Worm (Caenorhabditis elegans) whole organism, early embryonic: ENCODE measurements around the gene F42E8.1.

ENCODE experiments used
- F13C5.2 ChIP-seq: sonication (generic microtip); optimal IDR thresholded peaks from 2 replicates; lab custom pipeline; 2017; ENCODE audit warnings: mild to moderate bottlenecking, missing genetic modification characterization, inconsistent platforms, missing compliant biosample characterization
- ama-1 ChIP-seq: fragments of 150-350 bp; optimal IDR thresholded peaks from 2 replicates; lab custom pipeline; 2014
- ceh-13 ChIP-seq: fragments of 200-800 bp; sonication (Bioruptor generic); optimal IDR thresholded peaks from 2 replicates; lab custom pipeline; 2018; ENCODE audit warnings: mild to moderate bottlenecking, missing genetic modification characterization, missing compliant biosample characterization
- ceh-36 ChIP-seq: sonication (generic microtip); optimal IDR thresholded peaks from 2 replicates; lab custom pipeline; 2016; ENCODE audit warnings: missing genetic modification characterization, inconsistent platforms, missing compliant biosample characterization
- pes-1 ChIP-seq: fragments of 200-800 bp; sonication (Bioruptor generic); IDR thresholded peaks from 2 replicates; pipeline ENCODE4 v1.3.6; 2022; ENCODE audit warnings: missing genetic modification reagents, missing genetic modification characterization, missing compliant biosample characterization

- TF ChIP-seq ceh-36 (tag; lab: Kevin White, UChicago) (no peak), ama-1 (lab: Kevin White, UChicago) (no peak), pes-1 (GFP tag; lab: Robert Waterston, UW) (no peak), ceh-13 (GFP tag; lab: Kevin White, UChicago) (no peak), F13C5.2 (tag; lab: Kevin White, UChicago) (no peak)
These were observed 37.4 kb upstream of the F42E8.1 start for ce11 chrV:13024499-13024898.
